Worm (Caenorhabditis elegans): Measurements from ENCODE around the gene xtr-2.
A peak's percentile ranks its signal among the peaks of the same experiment; 100 is the strongest.

The xtr-2 gene

ce11 chrX:12314395-12314794 lies 973 bp upstream of the xtr-2 start:
- no peak for TF ChIP-seq unc-86 (tag; optimal IDR thresholded peaks at IDR 0.05)
- no peak for TF ChIP-seq aly-2 (tag; optimal IDR thresholded peaks at IDR 0.05)
- no peak for TF ChIP-seq nhr-71 (tag; optimal IDR thresholded peaks at IDR 0.05)
- TF ChIP-seq fkh-10 (GFP tag; optimal IDR thresholded peaks at IDR 0.05) = no peak
- no peak for TF ChIP-seq mdl-1 (tag; optimal IDR thresholded peaks at IDR 0.05)
- TF ChIP-seq tlp-1 (tag; optimal IDR thresholded peaks at IDR 0.05) = no peak
- peak; percentile 5 for TF ChIP-seq elt-2 (tag; optimal IDR thresholded peaks at IDR 0.05)

ce11 chrX:12317560-12317959 lies 2.2 kb downstream of the xtr-2 start:
- TF ChIP-seq nhr-20 (tag; optimal IDR thresholded peaks at IDR 0.05) (no peak), ztf-4 (tag; optimal IDR thresholded peaks at IDR 0.05) (no peak), lin-39 (tag; optimal IDR thresholded peaks at IDR 0.05) (no peak), elt-2 (tag; optimal IDR thresholded peaks at IDR 0.05) (no peak), C16A3.4 (tag; optimal IDR thresholded peaks at IDR 0.05) (no peak), unc-62 (GFP tag; optimal IDR thresholded peaks at IDR 0.05) (no peak), xbp-1 (tag; optimal IDR thresholded peaks at IDR 0.05) (no peak), fkh-10 (GFP tag; optimal IDR thresholded peaks at IDR 0.05) (no peak), pag-3 (tag; optimal IDR thresholded peaks at IDR 0.05; ENCODE audit: borderline replicate concordance, insufficient read depth) (no peak), ets-5 (GFP tag; IDR thresholded peaks at IDR 0.05) (no peak), ceh-90 (tag; optimal IDR thresholded peaks at IDR 0.05) (no peak), nhr-85 (tag) (no peak), mef-2 (tag; optimal IDR thresholded peaks at IDR 0.05) (no peak), snpc-4 (tag; optimal IDR thresholded peaks at IDR 0.05) (no peak)

- TF ChIP-seq mef-2 (tag; optimal IDR thresholded peaks at IDR 0.05) (no peak), fkh-10 (GFP tag; optimal IDR thresholded peaks at IDR 0.05) (no peak), unc-30 (tag; optimal IDR thresholded peaks at IDR 0.05) (no peak), nhr-77 (tag; optimal IDR thresholded peaks at IDR 0.05) (no peak), grh-1 (GFP tag; IDR thresholded peaks at IDR 0.05) (no peak), fkh-4 (tag; optimal IDR thresholded peaks at IDR 0.05; ENCODE audit: borderline replicate concordance) (no peak), lsy-2 (tag; optimal IDR thresholded peaks at IDR 0.05) (no peak), irx-1 (tag; optimal IDR thresholded peaks at IDR 0.05) (no peak)
Measured at ce11 chrX:12320737-12321136, 5.4 kb downstream of the xtr-2 start, which contains the start of gene ceh-40. ceh-40 (minus strand) TSS chrX:12320777.

- TF ChIP-seq skn-1 (tag; optimal IDR thresholded peaks at IDR 0.05) (no peak), lin-14 (GFP tag; optimal IDR thresholded peaks at IDR 0.05) (no peak), mef-2 (tag; optimal IDR thresholded peaks at IDR 0.05) (no peak), ces-1 (GFP tag; optimal IDR thresholded peaks at IDR 0.05) (no peak), sptf-1 (tag; optimal IDR thresholded peaks at IDR 0.05) (no peak), nhr-12 (tag; optimal IDR thresholded peaks at IDR 0.05) (no peak), dpl-1 (GFP tag; optimal IDR thresholded peaks at IDR 0.05) (no peak), pag-3 (tag; optimal IDR thresholded peaks at IDR 0.05; ENCODE audit: borderline replicate concordance, insufficient read depth) (no peak), lsy-2 (tag; optimal IDR thresholded peaks at IDR 0.05) (no peak), isw-1 (GFP tag; IDR thresholded peaks at IDR 0.05) (no peak), snpc-4 (tag; optimal IDR thresholded peaks at IDR 0.05) (no peak), ztf-11 (tag; optimal IDR thresholded peaks at IDR 0.05) (no peak), lin-15B (tag; optimal IDR thresholded peaks at IDR 0.05) (no peak), mdl-1 (tag; optimal IDR thresholded peaks at IDR 0.05) (no peak), zip-4 (GFP tag; optimal IDR thresholded peaks at IDR 0.05) (no peak), tbx-2 (tag; optimal IDR thresholded peaks at IDR 0.05) (no peak)
Measured at ce11 chrX:12321357-12321756, 6.0 kb downstream of the xtr-2 start, which contains the start of gene F17A2.13. F17A2.13 (plus strand) TSS chrX:12321657.

- TF ChIP-seq hlh-4 (tag; optimal IDR thresholded peaks at IDR 0.05) = peak; percentile 19
- peak; percentile 44 for TF ChIP-seq fkh-8 (tag; optimal IDR thresholded peaks at IDR 0.05)
- no peak for TF ChIP-seq dsc-1 (tag; optimal IDR thresholded peaks at IDR 0.05)
Measured at ce11 chrX:12323439-12323838, 8.1 kb downstream of the xtr-2 start, which contains the start of gene srd-40. srd-40 (plus strand) TSS chrX:12323739.

Data from whole organism, L1 larva.